Worm (Caenorhabditis elegans): Measurements from ENCODE around the gene F02A9.7.

DNA sequence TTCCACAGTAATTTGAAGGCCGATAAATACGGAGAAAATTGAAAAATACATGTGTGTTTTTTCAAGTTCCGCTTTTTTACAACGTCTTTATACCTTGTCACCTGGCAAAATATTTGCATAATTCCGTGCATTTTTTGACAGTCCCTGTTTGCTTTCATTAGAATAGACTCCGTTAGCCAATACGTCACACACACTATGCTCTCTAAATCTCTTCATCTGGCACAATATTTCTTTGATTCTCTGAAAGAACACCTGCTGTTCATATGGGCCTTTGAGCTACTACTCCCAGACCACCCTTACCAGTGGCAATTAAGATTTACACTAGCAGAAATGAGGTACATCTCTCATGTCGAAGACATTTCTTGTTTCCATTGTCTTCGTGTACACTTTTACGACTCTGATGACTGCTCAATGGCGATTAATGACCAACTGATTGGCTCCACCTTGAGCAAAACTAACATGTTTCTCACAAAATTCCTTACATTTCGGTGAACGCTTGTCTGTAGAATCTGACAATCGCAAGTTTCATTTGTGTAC is 42.9 kb upstream of the F02A9.7 start, which contains the start of gene grl-11:
- TF ChIP-seq nfya-1 (tag; optimal IDR thresholded peaks at IDR 0.05; ENCODE audit: borderline replicate concordance, insufficient read depth): no peak
- TF ChIP-seq F22D6.2 (tag; optimal IDR thresholded peaks at IDR 0.05): no peak
- no peak for TF ChIP-seq Y53G8AR.9 (GFP tag; conservative IDR thresholded peaks at IDR 0.05)
- TF ChIP-seq mcd-1 (GFP tag; IDR thresholded peaks at IDR 0.05): no peak
- TF ChIP-seq lin-26 (GFP tag; IDR thresholded peaks at IDR 0.05): no peak
- TF ChIP-seq B0035.1 (tag; optimal IDR thresholded peaks at IDR 0.05): no peak
- no peak for TF ChIP-seq attf-5 (GFP tag; optimal IDR thresholded peaks at IDR 0.05)

Measured in whole organism, young adult.